Fruit fly (Drosophila melanogaster): ENCODE measurements around the gene wcy.

The wcy gene

dm6 chrX:17121600-17121999 is 43.9 kb upstream of the wcy start (continued):
- TF ChIP-seq acj6 (GFP tag; optimal IDR thresholded peaks at IDR 0.05), result peak; percentile 13
- TF ChIP-seq CG6854 (GFP tag; optimal IDR thresholded peaks at IDR 0.05), result no peak
- TF ChIP-seq Blimp-1 (GFP tag; optimal IDR thresholded peaks at IDR 0.05), result no peak
- TF ChIP-seq dsx (GFP tag; optimal IDR thresholded peaks at IDR 0.05; ENCODE audit: poor library complexity, severe bottlenecking), result no peak
- peak; percentile 17 for TF ChIP-seq Hr4 (GFP tag; optimal IDR thresholded peaks at IDR 0.05)
- peak; percentile 40; the same call in 1 of the 2 replicates for TF ChIP-seq CG15336 (GFP tag; IDR thresholded peaks at IDR 0.05)
- peak; percentile 6 for TF ChIP-seq pdm3 (GFP tag; optimal IDR thresholded peaks at IDR 0.05)
- TF ChIP-seq Eip75B (GFP tag; optimal IDR thresholded peaks at IDR 0.05), result peak; percentile 9
- TF ChIP-seq svp (GFP tag), result no peak
- TF ChIP-seq lz (GFP tag; optimal IDR thresholded peaks at IDR 0.05), result no peak
- TF ChIP-seq CG7368 (GFP tag; optimal IDR thresholded peaks at IDR 0.05), result no peak
- peak; percentile 18 for TF ChIP-seq topi (GFP tag; optimal IDR thresholded peaks at IDR 0.05)
- 0 out of 3 replicates have a peak, but pooled peaks have one; percentile 21 for TF ChIP-seq CG6163 (GFP tag; IDR thresholded peaks at IDR 0.05)
- no peak for TF ChIP-seq Eip93F (GFP tag; optimal IDR thresholded peaks at IDR 0.05)
- TF ChIP-seq CG16779 (tag; optimal IDR thresholded peaks at IDR 0.05), result no peak
- no peak for TF ChIP-seq Gug (GFP tag; IDR thresholded peaks at IDR 0.05)
- no peak for TF ChIP-seq Lpt (GFP tag; optimal IDR thresholded peaks at IDR 0.05)
- TF ChIP-seq OdsH (GFP tag; optimal IDR thresholded peaks at IDR 0.05), result peak; percentile 45
- TF ChIP-seq Hr38 (GFP tag; optimal IDR thresholded peaks at IDR 0.05), result no peak
- TF ChIP-seq fd59A (GFP tag; optimal IDR thresholded peaks at IDR 0.05), result no peak
- peak; percentile 44 for TF ChIP-seq CG6276 (GFP tag; optimal IDR thresholded peaks at IDR 0.05)
- TF ChIP-seq Smox (GFP tag; optimal IDR thresholded peaks at IDR 0.05), result peak; percentile 36
- TF ChIP-seq CG8632 (GFP tag; optimal IDR thresholded peaks at IDR 0.05), result peak; percentile 11
- TF ChIP-seq vri (GFP tag; optimal IDR thresholded peaks at IDR 0.05), result no peak
- peak; percentile 50 for TF ChIP-seq CG32006 (GFP tag; optimal IDR thresholded peaks at IDR 0.05)
- peak; percentile 7 for TF ChIP-seq cyc (GFP tag; optimal IDR thresholded peaks at IDR 0.05)
- TF ChIP-seq CG4318 (GFP tag; optimal IDR thresholded peaks at IDR 0.05), result peak; percentile 7

dm6 chrX:17113324-17113723 is 35.6 kb upstream of the wcy start:
- TF ChIP-seq CG1621 (tag; optimal IDR thresholded peaks at IDR 0.05), result no peak
- peak; percentile 50 for TF ChIP-seq pdm3 (GFP tag; optimal IDR thresholded peaks at IDR 0.05)
- TF ChIP-seq Gug (GFP tag; IDR thresholded peaks at IDR 0.05), result peak; percentile 42; the same call in 1 of the 2 replicates
- peak; percentile 3 to 72 for TF ChIP-seq ss (GFP tag; optimal IDR thresholded peaks at IDR 0.05)
- peak; percentile 42 for TF ChIP-seq CG3032 (tag; optimal IDR thresholded peaks at IDR 0.05)
- TF ChIP-seq dsx (GFP tag; optimal IDR thresholded peaks at IDR 0.05; ENCODE audit: poor library complexity, severe bottlenecking), result peak; percentile 45
- TF ChIP-seq svp (GFP tag), result peak; percentile 69
- TF ChIP-seq fd85E (GFP tag; optimal IDR thresholded peaks at IDR 0.05), result no peak
- TF ChIP-seq CG3919 (GFP tag; optimal IDR thresholded peaks at IDR 0.05), result peak; percentile 61
- peak; percentile 52 for TF ChIP-seq CG6163 (GFP tag; IDR thresholded peaks at IDR 0.05)
- no peak for TF ChIP-seq CG9139 (GFP tag; optimal IDR thresholded peaks at IDR 0.05)
- TF ChIP-seq Met (GFP tag; optimal IDR thresholded peaks at IDR 0.05), result peak; percentile 35
- peak; percentile 26 for TF ChIP-seq CG6276 (GFP tag; optimal IDR thresholded peaks at IDR 0.05)
- peak; percentile 73 for TF ChIP-seq acj6 (GFP tag; optimal IDR thresholded peaks at IDR 0.05)
- 0 out of 2 replicates have a peak, but pooled peaks have one; percentile 36 for TF ChIP-seq CG11294 (GFP tag; IDR thresholded peaks at IDR 0.05)
- TF ChIP-seq CG8319 (GFP tag; optimal IDR thresholded peaks at IDR 0.05), result peak; percentile 33
- peak; percentile 23 for TF ChIP-seq CG16779 (tag; optimal IDR thresholded peaks at IDR 0.05)
- TF ChIP-seq CG34406 (GFP tag; optimal IDR thresholded peaks at IDR 0.05), result peak; percentile 81
- TF ChIP-seq Ets96B (tag; optimal IDR thresholded peaks at IDR 0.05), result peak; percentile 41
- peak; percentile 15 for TF ChIP-seq Hr39 (GFP tag; optimal IDR thresholded peaks at IDR 0.05)
- no peak for TF ChIP-seq Eip93F (GFP tag; optimal IDR thresholded peaks at IDR 0.05)
- peak; percentile 49; the same call in 1 of the 3 replicates for TF ChIP-seq eg (GFP tag; IDR thresholded peaks at IDR 0.05)
- TF ChIP-seq CG11902 (GFP tag; optimal IDR thresholded peaks at IDR 0.05), result peak; percentile 48
- TF ChIP-seq CG7368 (GFP tag; optimal IDR thresholded peaks at IDR 0.05), result peak; percentile 42
- peak; percentile 32 for TF ChIP-seq Hr4 (GFP tag; optimal IDR thresholded peaks at IDR 0.05)
- TF ChIP-seq CG11762 (GFP tag; optimal IDR thresholded peaks at IDR 0.05; ENCODE audit: insufficient read depth), result peak; percentile 49
- TF ChIP-seq dac (GFP tag; optimal IDR thresholded peaks at IDR 0.05), result no peak
- TF ChIP-seq CG6854 (GFP tag; optimal IDR thresholded peaks at IDR 0.05), result no peak
- TF ChIP-seq CG31627 (GFP tag; optimal IDR thresholded peaks at IDR 0.05), result peak; percentile 15
- TF ChIP-seq lz (GFP tag; optimal IDR thresholded peaks at IDR 0.05), result peak; percentile 39
- peak; percentile 29 for TF ChIP-seq spab (GFP tag; optimal IDR thresholded peaks at IDR 0.05)
- TF ChIP-seq Eip78C (GFP tag), result peak; percentile 87
- no peak for TF ChIP-seq Hr38 (GFP tag; optimal IDR thresholded peaks at IDR 0.05)
- TF ChIP-seq CG6808 (GFP tag; optimal IDR thresholded peaks at IDR 0.05), result peak; percentile 12
- peak; percentile 43 for TF ChIP-seq Sox102F (GFP tag; optimal IDR thresholded peaks at IDR 0.05)
- TF ChIP-seq OdsH (GFP tag; optimal IDR thresholded peaks at IDR 0.05), result peak; percentile 82
- TF ChIP-seq vri (GFP tag; optimal IDR thresholded peaks at IDR 0.05), result no peak
- TF ChIP-seq Smox (GFP tag; optimal IDR thresholded peaks at IDR 0.05), result peak; percentile 37

Data from whole organism, prepupa.